Fruit fly (Drosophila melanogaster) whole organism, pupa: ENCODE measurements around the gene Pomp.

Source experiments
- CG10348 ChIP-seq: fragments of 200-800 bp; sonication (Bioruptor generic); IDR thresholded peaks from 2 replicates; pipeline ENCODE4 v1.3.6; 2022; ENCODE audit warnings: missing biosample characterization, missing genetic modification characterization
- CG12605 ChIP-seq: fragments of 200-800 bp; sonication (Bioruptor generic); IDR thresholded peaks from 2 replicates; pipeline ENCODE4 v1.3.6; 2022; ENCODE audit warnings: missing biosample characterization, missing genetic modification characterization
- CG13204 ChIP-seq: fragments of 200-800 bp; sonication (Bioruptor generic); optimal IDR thresholded peaks from 2 replicates; lab custom pipeline; 2018; ENCODE audit warnings: missing biosample characterization, mild to moderate bottlenecking, missing genetic modification characterization, moderate library complexity
- CG14655 ChIP-seq: fragments of 200-800 bp; sonication (Bioruptor generic); optimal IDR thresholded peaks from 3 replicates; lab custom pipeline; 2017; ENCODE audit warnings: mild to moderate bottlenecking, missing biosample characterization, missing genetic modification reagents, missing genetic modification characterization
- CG15710 ChIP-seq: fragments of 200-800 bp; sonication (Bioruptor generic); optimal IDR thresholded peaks from 2 replicates; lab custom pipeline; 2018; ENCODE audit warnings: missing biosample characterization, mild to moderate bottlenecking, missing genetic modification characterization, moderate library complexity
- CG17806 ChIP-seq: fragments of 200-800 bp; sonication (Bioruptor generic); optimal IDR thresholded peaks from 2 replicates; lab custom pipeline; 2018; ENCODE audit warnings: missing biosample characterization, mild to moderate bottlenecking, missing genetic modification characterization, moderate library complexity
- CG32121 ChIP-seq: fragments of 200-800 bp; sonication (Bioruptor generic); IDR thresholded peaks from 2 replicates; pipeline ENCODE4 v1.3.6; 2022; ENCODE audit warnings: missing biosample characterization, missing genetic modification characterization
- CG34367 ChIP-seq: fragments of 200-800 bp; sonication (Bioruptor generic); optimal IDR thresholded peaks from 2 replicates; lab custom pipeline; 2018; ENCODE audit warnings: missing biosample characterization, mild to moderate bottlenecking, missing genetic modification characterization
- CG4496 ChIP-seq: fragments of 200-800 bp; sonication (Bioruptor generic); IDR thresholded peaks from 3 replicates; pipeline ENCODE4 v1.3.6; 2022; ENCODE audit warnings: missing biosample characterization, missing genetic modification characterization
- CG8159 ChIP-seq: fragments of 200-800 bp; sonication (Bioruptor generic); optimal IDR thresholded peaks from 3 replicates; lab custom pipeline; 2018; ENCODE audit warnings: missing biosample characterization, mild to moderate bottlenecking, missing genetic modification characterization, moderate library complexity
- CG8301 ChIP-seq: fragments of 200-800 bp; sonication (Bioruptor generic); optimal IDR thresholded peaks from 2 replicates; lab custom pipeline; 2018; ENCODE audit warnings: missing biosample characterization, mild to moderate bottlenecking, missing genetic modification characterization
- CG9948 ChIP-seq: fragments of 200-800 bp; sonication (Bioruptor generic); optimal IDR thresholded peaks from 2 replicates; lab custom pipeline; 2018; ENCODE audit warnings: missing biosample characterization, mild to moderate bottlenecking, missing genetic modification characterization, moderate library complexity
- D1 ChIP-seq: fragments of 200-800 bp; sonication (Bioruptor generic); optimal IDR thresholded peaks from 2 replicates; lab custom pipeline; 2018; ENCODE audit warnings: missing biosample characterization, mild to moderate bottlenecking, missing genetic modification characterization, moderate library complexity
- EcR ChIP-seq: fragments of 200-800 bp; sonication (Bioruptor generic); optimal IDR thresholded peaks from 3 replicates; lab custom pipeline; 2019; ENCODE audit warnings: missing biosample characterization, missing genetic modification characterization, mild to moderate bottlenecking, moderate library complexity, missing genetic modification reagents
- Ets98B ChIP-seq: fragments of 200-800 bp; sonication (Bioruptor generic); IDR thresholded peaks from 2 replicates; pipeline ENCODE4 v1.3.6; 2022; ENCODE audit warnings: missing biosample characterization, missing genetic modification characterization
- Pif1A ChIP-seq: fragments of 200-800 bp; sonication (Bioruptor generic); optimal IDR thresholded peaks from 3 replicates; lab custom pipeline; 2016; ENCODE audit warnings: missing biosample characterization, missing genetic modification characterization
- Pif1B ChIP-seq: fragments of 200-800 bp; sonication (Bioruptor generic); optimal IDR thresholded peaks from 3 replicates; lab custom pipeline; 2016; ENCODE audit warnings: missing biosample characterization, missing genetic modification characterization
- Snoo ChIP-seq: fragments of 200-800 bp; sonication (Bioruptor generic); optimal IDR thresholded peaks from 3 replicates; lab custom pipeline; 2017; ENCODE audit warnings: missing biosample characterization, mild to moderate bottlenecking, missing genetic modification characterization, inconsistent platforms
- fd96Ca ChIP-seq: fragments of 200-800 bp; sonication (Bioruptor generic); IDR thresholded peaks from 3 replicates; pipeline ENCODE4 v1.3.6; 2022; ENCODE audit warnings: missing biosample characterization, missing genetic modification characterization
- gl ChIP-seq: fragments of 200-800 bp; sonication (Bioruptor generic); optimal IDR thresholded peaks from 2 replicates; lab custom pipeline; 2018; ENCODE audit warnings: missing biosample characterization, mild to moderate bottlenecking, missing genetic modification characterization
- rn ChIP-seq: fragments of 200-800 bp; sonication (Bioruptor generic); IDR thresholded peaks from 2 replicates; pipeline ENCODE4 v1.3.6; 2022; ENCODE audit warnings: missing biosample characterization, missing genetic modification characterization

The Pomp gene

DNA sequence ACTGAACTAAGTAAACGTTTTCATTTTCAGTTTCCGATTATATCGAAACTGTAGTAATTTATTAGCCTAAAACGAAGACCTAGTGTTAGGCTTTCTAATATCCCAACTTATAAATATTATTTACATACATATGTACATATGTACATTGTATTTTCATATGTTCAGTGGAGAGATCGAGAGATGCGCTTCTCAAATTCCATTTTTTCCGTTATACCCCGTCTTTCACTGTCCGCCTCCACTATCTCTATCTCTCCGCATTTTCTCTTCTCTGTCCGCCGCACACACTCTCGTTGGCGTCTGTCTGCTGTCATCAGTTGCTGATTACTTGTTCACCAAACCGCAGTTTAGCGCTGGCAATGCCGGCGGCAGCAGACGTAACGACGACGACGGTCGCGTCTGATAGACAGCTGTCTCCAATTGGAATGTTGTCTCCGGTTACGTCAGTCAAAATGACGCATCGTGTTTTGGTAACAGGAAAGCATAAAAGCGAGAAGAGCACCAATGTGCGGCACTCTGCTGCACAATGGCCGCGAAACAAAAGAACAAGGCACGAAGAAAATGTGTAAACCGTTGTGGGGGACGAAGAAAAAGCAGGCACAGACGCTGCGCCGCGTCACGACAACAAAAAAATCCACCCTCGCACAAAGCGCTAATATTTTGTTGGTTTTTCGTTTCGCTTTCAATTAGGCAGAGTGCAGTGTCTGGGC lies 35.2 kb downstream of the Pomp start, which contains the start of gene CG9331:
Gene CG9331 (plus strand): TSS at position 340 of the 707 bp plus-strand sequence.
- no peak; the same call in 1 of the 2 replicates for TF ChIP-seq CG12605 (GFP tag; lab: Robert Waterston, UW)
- TF ChIP-seq Ets98B (GFP tag; lab: Robert Waterston, UW) = peak; percentile 57
- no peak for TF ChIP-seq Snoo (tag; lab: Kevin White, UChicago)
- TF ChIP-seq fd96Ca (GFP tag; lab: Robert Waterston, UW) = peak; percentile 36; the same call in 1 of the 3 replicates
- peak; percentile 75; the same call in 1 of the 2 replicates for TF ChIP-seq CG32121 (GFP tag; lab: Robert Waterston, UW)
- no peak for TF ChIP-seq gl (tag; lab: Kevin White, UChicago)
- TF ChIP-seq Pif1A (GFP tag; lab: Kevin White, UChicago) = no peak
- peak; percentile 44; the same call in 1 of the 3 replicates for TF ChIP-seq CG4496 (GFP tag; lab: Robert Waterston, UW)
- no peak for TF ChIP-seq D1 (tag; lab: Kevin White, UChicago)
- no peak for TF ChIP-seq rn (GFP tag; lab: Robert Waterston, UW)
- peak; percentile 70 for TF ChIP-seq EcR (GFP tag; lab: Kevin White, UChicago)
- TF ChIP-seq CG13204 (GFP tag; lab: Kevin White, UChicago) = peak; percentile 82

DNA sequence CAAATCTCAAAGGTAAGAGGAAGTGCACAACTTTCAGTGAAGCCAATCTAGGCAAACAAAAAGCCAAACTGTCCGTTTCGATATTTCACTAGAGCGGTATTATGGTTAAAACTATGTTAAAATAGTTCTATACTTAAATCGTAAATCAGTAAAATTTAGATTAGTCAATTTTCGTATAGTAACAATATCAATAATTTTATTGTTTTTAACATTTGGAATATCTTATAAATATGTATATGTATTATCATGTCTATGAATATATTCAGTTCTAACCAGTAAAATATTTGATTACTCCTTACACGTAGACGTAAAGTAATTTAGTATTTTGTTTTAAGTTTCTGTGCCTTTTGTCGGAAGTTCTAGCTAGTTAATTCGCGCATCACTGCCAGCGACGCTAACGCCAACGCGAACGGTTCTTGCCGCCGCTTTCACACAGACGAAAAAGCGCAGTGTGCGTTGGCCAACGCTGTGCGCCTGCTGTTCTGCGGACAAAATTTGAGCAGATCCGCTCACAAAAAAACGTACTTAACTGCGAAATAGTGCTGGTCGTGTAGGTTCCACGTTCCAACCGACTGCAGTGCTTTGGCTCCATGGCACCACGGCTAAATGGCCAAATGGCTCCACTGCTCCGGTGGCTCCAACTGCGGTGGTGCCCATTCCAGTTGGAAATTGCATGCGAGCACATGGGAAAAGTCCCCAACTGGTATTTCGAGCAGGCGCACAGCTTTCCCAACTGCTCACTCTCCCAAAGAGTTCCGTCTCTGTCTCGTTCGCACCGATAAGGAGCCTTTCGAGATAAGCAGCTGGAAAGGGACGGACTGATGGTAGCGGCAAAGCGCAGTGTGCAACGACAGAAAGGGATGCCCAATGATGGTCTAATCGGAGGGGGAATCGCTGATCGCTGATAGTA lies 36.0 kb downstream of the Pomp start:
- peak; percentile 94 for TF ChIP-seq CG13204 (GFP tag; lab: Kevin White, UChicago)
- TF ChIP-seq CG8159 (tag; lab: Kevin White, UChicago) = peak; percentile 26
- peak; percentile 30 for TF ChIP-seq CG9948 (tag; lab: Kevin White, UChicago)
- TF ChIP-seq CG12605 (GFP tag; lab: Robert Waterston, UW) = 0 out of 2 replicates have a peak, but pooled peaks have one; percentile 15
- peak; percentile 82 for TF ChIP-seq CG32121 (GFP tag; lab: Robert Waterston, UW)
- peak; percentile 60 for TF ChIP-seq gl (tag; lab: Kevin White, UChicago)
- peak; percentile 30 for TF ChIP-seq Pif1B (GFP tag; lab: Kevin White, UChicago)
- peak; percentile 45 for TF ChIP-seq CG14655
- TF ChIP-seq EcR (GFP tag; lab: Kevin White, UChicago) = peak; percentile 72
- TF ChIP-seq CG34367 (tag; lab: Kevin White, UChicago) = no peak
- TF ChIP-seq Snoo (tag; lab: Kevin White, UChicago) = peak; percentile 28
- TF ChIP-seq CG8301 = no peak
- TF ChIP-seq CG15710 (tag; lab: Kevin White, UChicago) = no peak
- TF ChIP-seq CG17806 (tag; lab: Kevin White, UChicago) = no peak
- TF ChIP-seq rn (GFP tag; lab: Robert Waterston, UW) = no peak
- 0 out of 3 replicates have a peak, but pooled peaks have one; percentile 65 for TF ChIP-seq CG4496 (GFP tag; lab: Robert Waterston, UW)
- no peak for TF ChIP-seq CG10348 (GFP tag; lab: Robert Waterston, UW)
- TF ChIP-seq Pif1A (GFP tag; lab: Kevin White, UChicago) = peak; percentile 8
- TF ChIP-seq Ets98B (GFP tag; lab: Robert Waterston, UW) = peak; percentile 69; the same call in 1 of the 2 replicates
- no peak for TF ChIP-seq D1 (tag; lab: Kevin White, UChicago)
- TF ChIP-seq fd96Ca (GFP tag; lab: Robert Waterston, UW) = peak; percentile 11; the same call in 2 of the 3 replicates

DNA sequence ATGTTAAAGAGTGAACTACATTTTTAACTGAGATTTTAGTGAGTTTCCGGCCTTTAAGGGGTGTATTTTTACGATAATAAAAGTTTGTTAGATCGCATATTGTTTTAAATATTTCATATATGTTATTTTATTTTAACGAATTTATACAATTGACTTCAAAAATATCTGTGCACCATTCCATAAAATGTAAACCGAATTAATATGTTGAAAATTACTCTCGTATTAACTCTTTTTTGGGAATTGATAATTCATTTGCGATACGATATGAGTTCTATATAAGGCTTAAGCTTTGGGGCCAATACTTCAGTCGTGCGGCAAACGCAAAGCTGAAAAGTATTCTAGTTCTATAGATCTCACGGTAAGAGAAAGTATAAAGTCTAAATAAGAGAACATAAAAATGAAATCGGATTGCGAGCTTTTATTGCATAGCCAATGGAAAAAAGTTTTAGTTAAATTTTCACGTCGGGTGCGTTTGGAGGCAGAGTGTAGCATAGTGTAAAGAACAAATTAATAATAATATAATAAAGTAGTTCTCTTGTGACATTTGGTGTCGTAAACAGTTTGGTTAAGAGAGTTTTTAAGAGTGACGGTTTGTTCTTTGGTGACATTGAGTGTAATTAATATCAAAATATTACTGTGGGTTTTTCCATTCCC lies 36.8 kb downstream of the Pomp start:
- no peak for TF ChIP-seq Pif1B (GFP tag; lab: Kevin White, UChicago)
- TF ChIP-seq EcR (GFP tag; lab: Kevin White, UChicago) = no peak
- peak; percentile 10; the same call in 1 of the 2 replicates for TF ChIP-seq CG32121 (GFP tag; lab: Robert Waterston, UW)
- no peak for TF ChIP-seq CG8159 (tag; lab: Kevin White, UChicago)

DNA sequence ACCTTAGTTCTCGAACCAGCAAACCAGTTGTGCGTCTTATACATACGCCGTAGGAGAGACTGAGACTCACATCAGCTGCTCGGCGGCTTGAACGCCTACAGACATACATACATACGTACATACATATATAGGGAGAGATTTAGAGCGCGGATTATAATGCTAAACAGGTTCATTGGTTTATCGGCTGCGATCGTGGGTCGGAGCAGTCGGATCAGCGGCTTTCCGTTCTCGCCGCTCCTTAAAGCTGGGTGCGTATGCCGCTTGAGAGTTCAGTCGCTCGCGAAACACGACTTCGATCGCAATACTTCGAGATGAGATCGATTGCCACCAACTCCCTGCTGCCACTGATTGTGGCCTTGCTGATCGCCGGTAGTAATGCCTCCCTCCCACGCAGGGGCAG lies 37.8 kb downstream of the Pomp start:
- peak; percentile 89 for TF ChIP-seq CG13204 (GFP tag; lab: Kevin White, UChicago)
- TF ChIP-seq CG8301 = no peak
- peak; percentile 57; the same call in 1 of the 2 replicates for TF ChIP-seq CG12605 (GFP tag; lab: Robert Waterston, UW)
- peak; percentile 89 for TF ChIP-seq EcR (GFP tag; lab: Kevin White, UChicago)
- no peak for TF ChIP-seq rn (GFP tag; lab: Robert Waterston, UW)
- TF ChIP-seq CG17806 (tag; lab: Kevin White, UChicago) = no peak
- TF ChIP-seq CG9948 (tag; lab: Kevin White, UChicago) = no peak
- TF ChIP-seq Ets98B (GFP tag; lab: Robert Waterston, UW) = no peak; the same call in 1 of the 2 replicates
- no peak for TF ChIP-seq CG4496 (GFP tag; lab: Robert Waterston, UW)
- no peak for TF ChIP-seq Pif1A (GFP tag; lab: Kevin White, UChicago)
- peak; percentile 16 for TF ChIP-seq gl (tag; lab: Kevin White, UChicago)
- TF ChIP-seq, all 21 proteins: peak for 4
